Fruit fly (Drosophila melanogaster): ENCODE measurements around the gene Ctl2.

DNA sequence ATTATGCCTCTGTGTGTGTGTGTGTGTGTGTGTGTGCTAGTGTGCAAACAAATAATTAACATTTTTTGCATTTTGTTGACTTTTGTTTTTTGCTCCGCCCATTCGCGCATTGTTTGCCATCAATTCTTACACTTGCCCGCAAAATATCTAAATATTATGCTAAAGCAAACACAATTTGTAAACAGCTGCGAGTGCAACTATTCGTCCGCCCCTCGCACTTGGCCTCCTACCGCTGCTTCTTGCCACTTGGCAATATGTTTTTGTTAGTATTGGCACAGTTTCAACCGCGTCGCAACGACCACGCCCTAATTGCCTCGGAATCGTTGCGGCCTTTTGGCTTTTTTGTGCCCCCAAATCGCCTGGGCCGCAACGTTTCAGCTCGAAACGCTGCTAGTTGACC lies 45.6 kb upstream of the Ctl2 start:
- TF ChIP-seq Mio (GFP tag; optimal IDR thresholded peaks at IDR 0.05) (no peak), dsf (GFP tag; optimal IDR thresholded peaks at IDR 0.05; ENCODE audit: borderline replicate concordance) (no peak), pan (optimal IDR thresholded peaks at IDR 0.05) (no peak), Abd-B (GFP tag; optimal IDR thresholded peaks at IDR 0.05) (no peak)
